Fruit fly (Drosophila melanogaster): Measurements from ENCODE around the gene CTCF.

CTCF gene

dm6 chr3L:7397979-7398378 is 41.5 kb upstream of the CTCF start, which contains the start of gene CG8562:
TSS of gene CG8562 (plus strand) at chr3L:7398285.
- no peak for TF ChIP-seq OdsH (GFP tag; optimal IDR thresholded peaks at IDR 0.05)
- TF ChIP-seq lola (GFP tag; optimal IDR thresholded peaks at IDR 0.05), result no peak
- no peak for TF ChIP-seq Vsx2 (GFP tag; optimal IDR thresholded peaks at IDR 0.05; ENCODE audit: partially characterized antibody)
- TF ChIP-seq Rel (GFP tag; optimal IDR thresholded peaks at IDR 0.05), result no peak
- no peak for TF ChIP-seq Rel (tag; optimal IDR thresholded peaks at IDR 0.05)
- TF ChIP-seq foxo (GFP tag; optimal IDR thresholded peaks at IDR 0.05), result no peak
- TF ChIP-seq usp (GFP tag; optimal IDR thresholded peaks at IDR 0.05), result no peak
- no peak for TF ChIP-seq h (GFP tag; optimal IDR thresholded peaks at IDR 0.05)
- no peak for TF ChIP-seq Dfd (GFP tag; optimal IDR thresholded peaks at IDR 0.05)
- no peak for TF ChIP-seq Hr83 (GFP tag; optimal IDR thresholded peaks at IDR 0.05; ENCODE audit: poor library complexity, severe bottlenecking)
- TF ChIP-seq Abd-B (GFP tag; optimal IDR thresholded peaks at IDR 0.05), result no peak
- no peak for TF ChIP-seq GATAd (GFP tag; optimal IDR thresholded peaks at IDR 0.05)
- TF ChIP-seq Sp1 (GFP tag; optimal IDR thresholded peaks at IDR 0.05), result no peak
- no peak for TF ChIP-seq CG32264 (GFP tag; optimal IDR thresholded peaks at IDR 0.05)
- no peak for TF ChIP-seq sv (GFP tag; optimal IDR thresholded peaks at IDR 0.05)
- no peak for TF ChIP-seq br (GFP tag; optimal IDR thresholded peaks at IDR 0.05)
- TF ChIP-seq tai (GFP tag; optimal IDR thresholded peaks at IDR 0.05), result no peak
- no peak for TF ChIP-seq Hr78 (GFP tag; optimal IDR thresholded peaks at IDR 0.05)
- TF ChIP-seq CG9705 (GFP tag; optimal IDR thresholded peaks at IDR 0.05), result no peak
- no peak for TF ChIP-seq Myc (optimal IDR thresholded peaks at IDR 0.05)
- no peak for TF ChIP-seq N (GFP tag; optimal IDR thresholded peaks at IDR 0.05)

dm6 chr3L:7396055-7396454 is 39.5 kb upstream of the CTCF start, which contains the start of gene CG32379:
TSS of gene CG32379 (plus strand) at chr3L:7396355.
- TF ChIP-seq brk (GFP tag; optimal IDR thresholded peaks at IDR 0.05) (no peak), CG32264 (GFP tag; optimal IDR thresholded peaks at IDR 0.05) (no peak), GATAd (GFP tag; optimal IDR thresholded peaks at IDR 0.05) (no peak), Abd-B (GFP tag; optimal IDR thresholded peaks at IDR 0.05) (no peak), Sp1 (GFP tag; optimal IDR thresholded peaks at IDR 0.05) (no peak), N (GFP tag; optimal IDR thresholded peaks at IDR 0.05) (no peak), OdsH (GFP tag; optimal IDR thresholded peaks at IDR 0.05) (no peak), sv (GFP tag; optimal IDR thresholded peaks at IDR 0.05) (no peak), Dfd (GFP tag; optimal IDR thresholded peaks at IDR 0.05) (no peak), ey (GFP tag; optimal IDR thresholded peaks at IDR 0.05) (no peak), Hr78 (GFP tag; optimal IDR thresholded peaks at IDR 0.05) (no peak), Mio (GFP tag; optimal IDR thresholded peaks at IDR 0.05) (no peak)

dm6 chr3L:7390442-7390841 is 33.9 kb upstream of the CTCF start, which contains the start of gene CG8563:
TSS of gene CG8563 (plus strand) at chr3L:7390742.
- no peak for TF ChIP-seq CrebA (GFP tag; optimal IDR thresholded peaks at IDR 0.05; ENCODE audit: borderline replicate concordance)
- no peak for TF ChIP-seq fru (GFP tag; optimal IDR thresholded peaks at IDR 0.05)
- TF ChIP-seq ey (GFP tag; optimal IDR thresholded peaks at IDR 0.05), result no peak
- TF ChIP-seq Myc (optimal IDR thresholded peaks at IDR 0.05), result no peak
- no peak for TF ChIP-seq Sp1 (GFP tag; optimal IDR thresholded peaks at IDR 0.05)
- no peak for TF ChIP-seq Dfd (GFP tag; optimal IDR thresholded peaks at IDR 0.05)
- no peak for TF ChIP-seq CG32264 (GFP tag; optimal IDR thresholded peaks at IDR 0.05)
- TF ChIP-seq Jra (GFP tag; optimal IDR thresholded peaks at IDR 0.05), result no peak
- TF ChIP-seq sv (GFP tag; optimal IDR thresholded peaks at IDR 0.05), result no peak
- no peak for TF ChIP-seq dsf (GFP tag; optimal IDR thresholded peaks at IDR 0.05; ENCODE audit: borderline replicate concordance)
- no peak for TF ChIP-seq h (GFP tag; optimal IDR thresholded peaks at IDR 0.05)
- no peak for TF ChIP-seq br (GFP tag; optimal IDR thresholded peaks at IDR 0.05)
- TF ChIP-seq dmrt93B (GFP tag; optimal IDR thresholded peaks at IDR 0.05), result no peak
- no peak for TF ChIP-seq OdsH (GFP tag; optimal IDR thresholded peaks at IDR 0.05)
- no peak for TF ChIP-seq dl (GFP tag; optimal IDR thresholded peaks at IDR 0.05; ENCODE audit: insufficient read depth in 1 of 2, partially characterized antibody in 2 of 2)
- TF ChIP-seq woc (GFP tag; optimal IDR thresholded peaks at IDR 0.05), result no peak
- TF ChIP-seq Hr83 (GFP tag; optimal IDR thresholded peaks at IDR 0.05; ENCODE audit: poor library complexity, severe bottlenecking), result no peak

dm6 chr3L:7390004-7390403 is 33.5 kb upstream of the CTCF start:
- TF ChIP-seq Hr83 (GFP tag; optimal IDR thresholded peaks at IDR 0.05; ENCODE audit: poor library complexity, severe bottlenecking), result no peak
- TF ChIP-seq ey (GFP tag; optimal IDR thresholded peaks at IDR 0.05), result no peak
- no peak for TF ChIP-seq CrebA (GFP tag; optimal IDR thresholded peaks at IDR 0.05; ENCODE audit: borderline replicate concordance)
- no peak for TF ChIP-seq sage (GFP tag; optimal IDR thresholded peaks at IDR 0.05)

- TF ChIP-seq Myc (optimal IDR thresholded peaks at IDR 0.05), result no peak
Observed at dm6 chr3L:7387814-7388213, 31.3 kb upstream of the CTCF start, which contains the start of gene CG8564. TSS of gene CG8564 (minus strand) at chr3L:7387914.
